Worm (Caenorhabditis elegans): Measurements from ENCODE around the gene hpo-25.

DNA sequence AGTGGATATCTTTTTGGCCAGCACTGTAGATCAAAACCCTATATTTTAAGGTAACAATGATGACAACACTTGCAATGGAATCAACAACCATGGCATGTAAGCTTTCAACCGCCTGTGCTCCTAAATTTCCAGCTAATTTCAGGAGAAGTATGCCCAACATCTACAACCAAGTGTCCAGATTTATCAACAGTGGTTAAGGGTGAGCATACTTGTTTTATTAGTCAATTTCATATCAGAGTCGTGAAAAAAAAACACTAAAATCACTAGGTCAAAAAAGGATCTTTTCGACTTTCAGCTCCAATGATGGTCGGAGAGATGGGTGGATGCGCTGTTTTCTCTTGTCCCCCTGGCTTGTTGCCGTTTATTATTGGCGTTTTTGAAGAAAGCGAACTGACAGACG, 34.9 kb downstream of the hpo-25 start, which contains the start of gene F16G10.1:
- TF ChIP-seq ztf-4 (tag; optimal IDR thresholded peaks at IDR 0.05) = no peak
- TF ChIP-seq lin-35 (GFP tag; optimal IDR thresholded peaks at IDR 0.05) = no peak
- no peak for TF ChIP-seq unc-86 (tag; optimal IDR thresholded peaks at IDR 0.05)
- no peak for TF ChIP-seq jun-1 (tag; optimal IDR thresholded peaks at IDR 0.05)
- no peak for TF ChIP-seq fos-1 (tag; optimal IDR thresholded peaks at IDR 0.05)
- TF ChIP-seq elt-2 (tag; optimal IDR thresholded peaks at IDR 0.05) = no peak
- TF ChIP-seq dpl-1 (GFP tag; optimal IDR thresholded peaks at IDR 0.05) = no peak
- no peak for TF ChIP-seq ceh-8 (GFP tag; optimal IDR thresholded peaks at IDR 0.05)
- TF ChIP-seq tbx-2 (tag; optimal IDR thresholded peaks at IDR 0.05) = no peak
- TF ChIP-seq nhr-76 (tag; optimal IDR thresholded peaks at IDR 0.05) = no peak
- TF ChIP-seq zag-1 (tag; optimal IDR thresholded peaks at IDR 0.05) = no peak
- no peak for TF ChIP-seq rnt-1 (tag; optimal IDR thresholded peaks at IDR 0.05)
